Worm (Caenorhabditis elegans): ENCODE measurements around the gene K08B5.2.

The K08B5.2 gene

ce11 chrX:16553845-16554426 is at the start of gene K08B5.2:
TSS of gene K08B5.2 (minus strand) at chrX:16553887.
- TF ChIP-seq F49E8.2 (tag; optimal IDR thresholded peaks at IDR 0.05; ENCODE audit: borderline replicate concordance) = no peak
- no peak for TF ChIP-seq sdz-12 (GFP tag; optimal IDR thresholded peaks at IDR 0.05)
- no peak for TF ChIP-seq spr-1 (tag; optimal IDR thresholded peaks at IDR 0.05)
- no peak for TF ChIP-seq egl-27 (tag; optimal IDR thresholded peaks at IDR 0.05)
- no peak for TF ChIP-seq nhr-76 (tag; optimal IDR thresholded peaks at IDR 0.05)
- no peak for TF ChIP-seq lin-39 (tag; optimal IDR thresholded peaks at IDR 0.05)
- peak; percentile 70 for TF ChIP-seq nhr-28 (tag; optimal IDR thresholded peaks at IDR 0.05)
- TF ChIP-seq hlh-11 (tag; optimal IDR thresholded peaks at IDR 0.05) = peak; percentile 73
- TF ChIP-seq mes-2 (tag; optimal IDR thresholded peaks at IDR 0.05; ENCODE audit: poor library complexity, severe bottlenecking) = peak; percentile 28
- TF ChIP-seq madf-5 (GFP tag; IDR thresholded peaks at IDR 0.05) = no peak
- peak; percentile 78 for TF ChIP-seq pqm-1 (tag; optimal IDR thresholded peaks at IDR 0.05)
- no peak for TF ChIP-seq ama-1 (optimal IDR thresholded peaks at IDR 0.05)
- no peak for TF ChIP-seq ceh-28 (tag; optimal IDR thresholded peaks at IDR 0.05)
- TF ChIP-seq ctbp-1 (GFP tag; IDR thresholded peaks at IDR 0.05) = no peak
- peak; percentile 77; the same call in 1 of the 2 replicates for TF ChIP-seq tra-1 (GFP tag; IDR thresholded peaks at IDR 0.05)
- peak in 1 of 2 experiments; percentile 95 for TF ChIP-seq daf-16 (GFP tag; optimal IDR thresholded peaks at IDR 0.05)
- TF ChIP-seq daf-16 (tag; optimal IDR thresholded peaks at IDR 0.05) = peak; percentile 96
- peak in 1 of 2 experiments; percentile 66 for TF ChIP-seq unc-62 (GFP tag; optimal IDR thresholded peaks at IDR 0.05 in 1 of 2)
- no peak for TF ChIP-seq unc-62 (tag; optimal IDR thresholded peaks at IDR 0.05)
- TF ChIP-seq daf-8 (GFP tag; IDR thresholded peaks at IDR 0.05) = no peak
- peak; percentile 88 for TF ChIP-seq nhr-48 (tag; optimal IDR thresholded peaks at IDR 0.05)
- no peak for TF ChIP-seq nhr-6 (tag; optimal IDR thresholded peaks at IDR 0.05)
- peak; percentile 33 for TF ChIP-seq nhr-102 (tag; optimal IDR thresholded peaks at IDR 0.05)
- TF ChIP-seq zip-2 (tag; optimal IDR thresholded peaks at IDR 0.05) = no peak
- no peak for TF ChIP-seq mdt-29 (GFP tag; IDR thresholded peaks at IDR 0.05)
- peak; percentile 79 for TF ChIP-seq dve-1 (tag; optimal IDR thresholded peaks at IDR 0.05; ENCODE audit: insufficient read depth)
- no peak for TF ChIP-seq lir-3 (tag; optimal IDR thresholded peaks at IDR 0.05)
- peak; percentile 42; the same call in 1 of the 2 replicates for TF ChIP-seq lin-1 (GFP tag; IDR thresholded peaks at IDR 0.05)
- no peak for TF ChIP-seq nhr-77 (tag; optimal IDR thresholded peaks at IDR 0.05)
- TF ChIP-seq nhr-237 (tag; optimal IDR thresholded peaks at IDR 0.05) = no peak
- no peak for TF ChIP-seq ceh-44 (GFP tag; IDR thresholded peaks at IDR 0.05)
- no peak for TF ChIP-seq ceh-32 (tag; optimal IDR thresholded peaks at IDR 0.05; ENCODE audit: poor library complexity)
- no peak for TF ChIP-seq hif-1 (tag; optimal IDR thresholded peaks at IDR 0.05)
- TF ChIP-seq php-3 (GFP tag; IDR thresholded peaks at IDR 0.05) = no peak
- no peak for TF ChIP-seq lin-15B (tag; optimal IDR thresholded peaks at IDR 0.05)
- TF ChIP-seq T20F7.1 (GFP tag; optimal IDR thresholded peaks at IDR 0.05) = no peak
- TF ChIP-seq gei-8 (GFP tag; optimal IDR thresholded peaks at IDR 0.05) = peak; percentile 17
- TF ChIP-seq dmd-6 (GFP tag; IDR thresholded peaks at IDR 0.05) = peak; percentile 96
- no peak for TF ChIP-seq lsy-2 (tag; optimal IDR thresholded peaks at IDR 0.05)

DNA sequence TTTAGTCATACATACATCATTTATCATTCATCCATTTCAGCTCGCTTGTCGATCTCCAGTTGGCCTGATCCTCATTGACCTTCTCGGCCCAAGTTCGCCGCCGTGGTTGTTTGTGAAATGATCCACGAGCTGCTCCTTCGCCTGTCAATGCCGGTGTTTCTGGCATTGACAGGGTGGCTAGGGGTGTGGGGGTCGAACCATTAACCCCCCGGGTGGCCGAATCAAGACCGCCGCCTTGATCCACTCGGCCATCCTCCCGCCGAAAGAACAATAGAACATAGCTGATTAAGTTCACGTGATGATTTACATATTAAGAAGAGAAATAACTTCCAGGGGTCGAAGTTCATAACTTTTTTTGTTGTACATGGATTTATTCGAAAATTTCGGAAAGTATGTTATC is 48.8 kb upstream of the K08B5.2 start, which contains the start of gene F59C12.4:
Gene F59C12.4 (minus strand): TSS at position 166 of the 400 bp plus-strand sequence.
- peak; percentile 3 for TF ChIP-seq mes-2 (tag; optimal IDR thresholded peaks at IDR 0.05; ENCODE audit: poor library complexity, severe bottlenecking)
- no peak for TF ChIP-seq F10B5.3 (tag; optimal IDR thresholded peaks at IDR 0.05)
- TF ChIP-seq ceh-82 (tag; optimal IDR thresholded peaks at IDR 0.05) = no peak
- peak; percentile 23; the same call in 1 of the 2 replicates for TF ChIP-seq ceh-44 (GFP tag; IDR thresholded peaks at IDR 0.05)
- TF ChIP-seq nhr-28 (tag; optimal IDR thresholded peaks at IDR 0.05) = no peak
- TF ChIP-seq spr-1 (tag; optimal IDR thresholded peaks at IDR 0.05) = no peak
- no peak for TF ChIP-seq F44E2.7 (GFP tag; IDR thresholded peaks at IDR 0.05)
- TF ChIP-seq aha-1 (tag) = no peak
- peak; percentile 83 for TF ChIP-seq set-16 (GFP tag; IDR thresholded peaks at IDR 0.05)
- no peak for TF ChIP-seq snpc-4 (tag; optimal IDR thresholded peaks at IDR 0.05)
- no peak for TF ChIP-seq duxl-1 (tag; optimal IDR thresholded peaks at IDR 0.05; ENCODE audit: poor library complexity)
- TF ChIP-seq vab-7 (GFP tag; IDR thresholded peaks at IDR 0.05) = no peak
- TF ChIP-seq lim-7 (GFP tag; IDR thresholded peaks at IDR 0.05) = no peak
- no peak for TF ChIP-seq T20F7.1 (GFP tag; optimal IDR thresholded peaks at IDR 0.05)

All from whole organism, L4 larva.